Fruit fly (Drosophila melanogaster) whole organism, embryonic: ENCODE results near the gene mRpL28.

Experiments used
- Adf1 ChIP-seq: fragments of 200-800 bp; sonication (Bioruptor generic); IDR thresholded peaks from 2 replicates; pipeline ENCODE4 v1.3.6; 2022; ENCODE audit warnings: missing biosample characterization, missing genetic modification characterization
- CG10543 ChIP-seq: fragments of 200-800 bp; sonication (Bioruptor generic); optimal IDR thresholded peaks from 3 replicates; lab custom pipeline; 2017; ENCODE audit warnings: missing biosample characterization, mild to moderate bottlenecking, missing genetic modification characterization, moderate library complexity
- CG10654 ChIP-seq: fragments of 200-800 bp; sonication (Bioruptor generic); optimal IDR thresholded peaks from 2 replicates; lab custom pipeline; 2016; ENCODE audit warnings: missing biosample characterization, missing genetic modification characterization
- CG12942 ChIP-seq: fragments of 200-800 bp; sonication (Bioruptor generic); optimal IDR thresholded peaks from 3 replicates; lab custom pipeline; 2016; ENCODE audit warnings: missing biosample characterization, missing genetic modification characterization
- CG13287 ChIP-seq: fragments of 200-800 bp; sonication (Bioruptor generic); IDR thresholded peaks from 2 replicates; pipeline ENCODE4 v1.3.6; 2022; ENCODE audit warnings: missing biosample characterization, missing genetic modification characterization; ENCODE audit not compliant: partially characterized antibody
- CG14667 ChIP-seq: fragments of 200-800 bp; sonication (Bioruptor generic); IDR thresholded peaks from 2 replicates; pipeline ENCODE4 v1.3.6; 2022; ENCODE audit warnings: missing biosample characterization, missing genetic modification characterization
- CG15073 ChIP-seq: fragments of 200-800 bp; sonication (Bioruptor generic); optimal IDR thresholded peaks from 2 replicates; lab custom pipeline; 2016; ENCODE audit warnings: missing biosample characterization, missing genetic modification characterization
- CG15269 ChIP-seq: fragments of 200-800 bp; sonication (Bioruptor generic); optimal IDR thresholded peaks from 2 replicates; lab custom pipeline; 2018; ENCODE audit warnings: missing biosample characterization, mild to moderate bottlenecking, missing genetic modification characterization, moderate library complexity
- CG15514 ChIP-seq: fragments of 200-800 bp; sonication (Bioruptor generic); optimal IDR thresholded peaks from 3 replicates; lab custom pipeline; 2017; ENCODE audit warnings: missing biosample characterization, missing genetic modification characterization, mild to moderate bottlenecking, moderate library complexity, missing genetic modification reagents
- CG15601 ChIP-seq: fragments of 200-800 bp; sonication (Bioruptor generic); optimal IDR thresholded peaks from 3 replicates; lab custom pipeline; 2019; ENCODE audit warnings: missing biosample characterization, mild to moderate bottlenecking, missing genetic modification characterization, moderate library complexity
- CG16813 ChIP-seq: fragments of 200-800 bp; sonication (Bioruptor generic); IDR thresholded peaks from 3 replicates; pipeline ENCODE4 v1.3.6; 2022; ENCODE audit warnings: missing biosample characterization, missing genetic modification characterization; ENCODE audit not compliant: partially characterized antibody
- CG18599 ChIP-seq: fragments of 200-800 bp; sonication (Bioruptor generic); optimal IDR thresholded peaks from 3 replicates; lab custom pipeline; 2017; ENCODE audit warnings: missing biosample characterization, missing genetic modification characterization, mild to moderate bottlenecking, moderate library complexity, missing genetic modification reagents
- CG2120 ChIP-seq: fragments of 200-800 bp; sonication (Bioruptor generic); optimal IDR thresholded peaks from 3 replicates; lab custom pipeline; 2016; ENCODE audit warnings: missing biosample characterization, missing genetic modification characterization
- CG2678 ChIP-seq: fragments of 200-800 bp; sonication (Bioruptor generic); optimal IDR thresholded peaks from 3 replicates; lab custom pipeline; 2019; ENCODE audit warnings: missing biosample characterization, mild to moderate bottlenecking, missing genetic modification characterization, moderate library complexity
- CG30403 ChIP-seq: fragments of 200-800 bp; sonication (Bioruptor generic); optimal IDR thresholded peaks from 3 replicates; lab custom pipeline; 2016; ENCODE audit warnings: missing biosample characterization, missing genetic modification characterization
- CG3163 ChIP-seq: fragments of 200-800 bp; sonication (Bioruptor generic); optimal IDR thresholded peaks from 3 replicates; lab custom pipeline; 2016; ENCODE audit warnings: missing biosample characterization, missing genetic modification characterization
- CG3847 ChIP-seq: fragments of 200-800 bp; sonication (Bioruptor generic); IDR thresholded peaks from 2 replicates; pipeline ENCODE4 v1.3.6; 2022; ENCODE audit warnings: missing biosample characterization, missing genetic modification characterization
- CG4617 ChIP-seq: fragments of 200-800 bp; sonication (Bioruptor generic); optimal IDR thresholded peaks from 3 replicates; lab custom pipeline; 2016; ENCODE audit warnings: missing biosample characterization, missing genetic modification characterization, borderline replicate concordance
- CG6175 ChIP-seq: fragments of 200-800 bp; sonication (Bioruptor generic); IDR thresholded peaks from 3 replicates; pipeline ENCODE4 v1.3.6; 2022; ENCODE audit warnings: missing biosample characterization, missing genetic modification characterization
- D ChIP-seq, 2 experiments: fragments of 200-800 bp in 1 of 2; fragments of >200 bp in 1 of 2; sonication (Bioruptor generic) in 1 of 2; optimal IDR thresholded peaks; 2 replicates in 1 of 2; 3 replicates in 1 of 2; lab custom pipeline; 2017; ENCODE audit warnings: mild to moderate bottlenecking in 1 of 2, missing biosample characterization in 1 of 2, missing genetic modification characterization in 1 of 2, missing genetic modification reagents in 1 of 2
- D19B ChIP-seq: fragments of 200-800 bp; sonication (Bioruptor generic); optimal IDR thresholded peaks from 2 replicates; lab custom pipeline; 2017; ENCODE audit warnings: missing biosample characterization, mild to moderate bottlenecking, missing genetic modification characterization
- Doc2 ChIP-seq: fragments of 200-800 bp; sonication (Bioruptor generic); IDR thresholded peaks from 2 replicates; pipeline ENCODE4 v1.3.6; 2022; ENCODE audit warnings: missing biosample characterization, missing genetic modification characterization
- HmgD ChIP-seq: fragments of 200-800 bp; sonication (Bioruptor generic); optimal IDR thresholded peaks from 3 replicates; lab custom pipeline; 2016; ENCODE audit warnings: missing biosample characterization, missing genetic modification characterization
- Med ChIP-seq: fragments of 200-800 bp; sonication (Bioruptor generic); peaks from one replicate; lab custom pipeline; 2016; ENCODE audit warnings: missing biosample characterization, missing genetic modification characterization, mild to moderate bottlenecking, inconsistent platforms, moderate library complexity
- NK7.1 ChIP-seq: fragments of 200-800 bp; sonication (Bioruptor generic); optimal IDR thresholded peaks from 3 replicates; lab custom pipeline; 2016; ENCODE audit warnings: missing biosample characterization, missing genetic modification characterization
- Side ChIP-seq: fragments of 200-800 bp; sonication (Bioruptor generic); optimal IDR thresholded peaks from 2 replicates; lab custom pipeline; 2016; ENCODE audit warnings: missing biosample characterization, missing genetic modification characterization
- bcd ChIP-seq: fragments of 200-800 bp; sonication (Bioruptor generic); optimal IDR thresholded peaks from 2 replicates; lab custom pipeline; 2017; ENCODE audit warnings: missing biosample characterization, mild to moderate bottlenecking, missing genetic modification characterization
- caup ChIP-seq: fragments of 200-800 bp; sonication (Bioruptor generic); optimal IDR thresholded peaks from 3 replicates; lab custom pipeline; 2017; ENCODE audit warnings: missing biosample characterization, mild to moderate bottlenecking, missing genetic modification characterization, moderate library complexity; ENCODE audit not compliant: severe bottlenecking
- dan ChIP-seq: fragments of 200-800 bp; sonication (Bioruptor generic); IDR thresholded peaks from 2 replicates; pipeline ENCODE4 v1.3.6; 2022; ENCODE audit warnings: missing biosample characterization, missing genetic modification characterization
- dimm ChIP-seq: fragments of 200-800 bp; sonication (Bioruptor generic); IDR thresholded peaks from 2 replicates; pipeline ENCODE4 v1.3.6; 2022; ENCODE audit warnings: missing biosample characterization, missing genetic modification characterization
- ems ChIP-seq: fragments of 200-800 bp; sonication (Bioruptor generic); optimal IDR thresholded peaks from 3 replicates; lab custom pipeline; 2016; ENCODE audit warnings: missing biosample characterization, missing genetic modification characterization
- fru ChIP-seq: fragments of >200 bp; optimal IDR thresholded peaks from 2 replicates; lab custom pipeline; 2017
- grau ChIP-seq: fragments of 200-800 bp; optimal IDR thresholded peaks from 3 replicates; lab custom pipeline; 2019; ENCODE audit warnings: missing biosample characterization, mild to moderate bottlenecking, missing genetic modification characterization, moderate library complexity
- gro ChIP-seq: fragments of 200-800 bp; sonication (Bioruptor generic); optimal IDR thresholded peaks from 2 replicates; lab custom pipeline; 2016; ENCODE audit warnings: missing biosample characterization, missing genetic modification characterization
- gt ChIP-seq: fragments of 200-800 bp; sonication (Bioruptor generic); IDR thresholded peaks from 2 replicates; pipeline ENCODE4 v1.3.6; 2022; ENCODE audit warnings: missing biosample characterization, missing genetic modification characterization
- hkb ChIP-seq, 2 experiments: fragments of 200-800 bp in 1 of 2; fragments of >200 bp in 1 of 2; sonication (Bioruptor generic) in 1 of 2; IDR thresholded peaks in 1 of 2; optimal IDR thresholded peaks in 1 of 2; 2 replicates each; pipeline versions ENCODE4 v1.3.6 to Lab custom; 2017 to 2022; ENCODE audit warnings: missing biosample characterization in 1 of 2, missing genetic modification characterization in 1 of 2
- kay ChIP-seq: fragments of 200-800 bp; sonication (Bioruptor generic); optimal IDR thresholded peaks from 2 replicates; lab custom pipeline; 2016; ENCODE audit warnings: missing biosample characterization, missing genetic modification characterization
- kni ChIP-seq: fragments of 200-800 bp; sonication (Bioruptor generic); optimal IDR thresholded peaks from 3 replicates; lab custom pipeline; 2017; ENCODE audit warnings: mild to moderate bottlenecking, missing biosample characterization, missing genetic modification reagents, missing genetic modification characterization
- lab ChIP-seq: fragments of 200-800 bp; sonication (Bioruptor generic); optimal IDR thresholded peaks from 3 replicates; lab custom pipeline; 2017; ENCODE audit warnings: missing biosample characterization, missing genetic modification characterization, mild to moderate bottlenecking, moderate library complexity, missing genetic modification reagents
- p53 ChIP-seq: fragments of 200-800 bp; sonication (Bioruptor generic); optimal IDR thresholded peaks from 2 replicates; lab custom pipeline; 2016; ENCODE audit warnings: missing biosample characterization, missing genetic modification characterization
- pan ChIP-seq, 4 experiments: fragments of >200 bp in 3 of 4; fragments of 200-800 bp in 1 of 4; sonication (Bioruptor generic) in 1 of 4; optimal IDR thresholded peaks in 3 of 4; IDR thresholded peaks in 1 of 4; 2 replicates each; pipeline versions ENCODE4 v1.3.6 to Lab custom; 2017 to 2022; ENCODE audit warnings: missing biosample characterization in 2 of 4, missing genetic modification characterization in 2 of 4, mixed read lengths in 1 of 4
- pb ChIP-seq: fragments of 200-800 bp; sonication (Bioruptor generic); optimal IDR thresholded peaks from 3 replicates; lab custom pipeline; 2016; ENCODE audit warnings: missing biosample characterization, missing genetic modification characterization
- sens ChIP-seq: fragments of 200-800 bp; sonication (Bioruptor generic); peaks from one replicate; lab custom pipeline; 2016; ENCODE audit warnings: missing biosample characterization, missing genetic modification characterization
- sim ChIP-seq: fragments of 200-800 bp; sonication (Bioruptor generic); IDR thresholded peaks from 2 replicates; pipeline ENCODE4 v1.3.6; 2022; ENCODE audit warnings: missing biosample characterization, missing genetic modification characterization
- slbo ChIP-seq: fragments of 200-800 bp; sonication (Bioruptor generic); IDR thresholded peaks from 2 replicates; pipeline ENCODE4 v1.3.6; 2022; ENCODE audit warnings: missing biosample characterization, missing genetic modification characterization
- tgo ChIP-seq: fragments of 200-800 bp; sonication (Bioruptor generic); IDR thresholded peaks from 3 replicates; pipeline ENCODE4 v1.3.6; 2022; ENCODE audit warnings: missing biosample characterization, missing genetic modification characterization
- trem ChIP-seq: fragments of 200-800 bp; optimal IDR thresholded peaks from 3 replicates; lab custom pipeline; 2019; ENCODE audit warnings: missing biosample characterization, mild to moderate bottlenecking, missing genetic modification characterization, moderate library complexity
- wdn ChIP-seq: fragments of 200-800 bp; sonication (Bioruptor generic); IDR thresholded peaks from 2 replicates; pipeline ENCODE4 v1.3.6; 2022; ENCODE audit warnings: missing biosample characterization, missing genetic modification characterization

The mRpL28 gene

DNA sequence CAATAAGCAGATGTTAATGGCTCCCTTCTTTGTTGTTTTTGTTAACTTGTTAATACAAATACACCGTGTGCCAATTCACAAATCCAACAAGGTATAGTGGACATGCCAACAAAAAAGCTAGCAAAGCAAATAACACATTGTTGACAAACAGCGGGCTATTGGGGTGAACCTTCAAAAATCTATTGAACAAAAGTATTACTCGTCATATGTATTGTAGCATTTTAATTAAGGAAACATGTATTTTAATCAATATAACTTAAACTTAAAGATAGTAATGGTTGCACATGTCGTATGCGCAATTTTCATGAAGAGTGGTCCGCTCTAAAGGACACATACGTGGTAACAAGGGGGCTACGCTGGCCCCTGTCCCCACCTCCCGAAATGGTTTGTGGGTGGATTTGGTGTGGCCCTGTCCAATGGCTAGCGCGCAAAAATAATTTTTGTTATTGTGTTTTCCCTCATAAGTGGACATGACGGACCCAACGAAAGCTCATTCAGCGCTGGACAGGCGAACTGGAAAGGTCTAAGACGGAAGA, 31.5 kb upstream of the mRpL28 start, which contains the start of gene synr:
TSS of gene synr (plus strand) at position 486 of the 536 bp plus-strand sequence.
- peak; percentile 59 for TF ChIP-seq sens
- no peak for TF ChIP-seq gt (GFP tag; lab: Robert Waterston, UW)
- no peak for TF ChIP-seq caup (GFP tag; lab: Kevin White, UChicago)
- TF ChIP-seq kay (GFP tag; lab: Kevin White, UChicago): no peak
- no peak for TF ChIP-seq CG2678 (tag; lab: Kevin White, UChicago)
- TF ChIP-seq wdn (GFP tag; lab: Robert Waterston, UW): 0 out of 2 replicates have a peak, but pooled peaks have one; percentile 11
- peak; percentile 32 for TF ChIP-seq CG2120 (GFP tag; lab: Kevin White, UChicago)
- no peak for TF ChIP-seq CG12942 (GFP tag; lab: Kevin White, UChicago)
- no peak for TF ChIP-seq CG10654
- TF ChIP-seq CG18599: peak; percentile 44
- no peak for TF ChIP-seq dimm (GFP tag; lab: Robert Waterston, UW)
- TF ChIP-seq CG15514 (GFP tag; lab: Kevin White, UChicago): peak; percentile 7
- no peak for TF ChIP-seq pan (optimal IDR thresholded peaks at IDR 0.05; lab: Kevin White, UChicago)
- no peak for TF ChIP-seq pan (GFP tag; optimal IDR thresholded peaks at IDR 0.05 in 1 of 2, IDR thresholded peaks at IDR 0.05 in 1 of 2)
- peak; percentile 57 for TF ChIP-seq lab (GFP tag; lab: Kevin White, UChicago)
- no peak for TF ChIP-seq dan (GFP tag; lab: Robert Waterston, UW)
- TF ChIP-seq Med (GFP tag; lab: Kevin White, UChicago): peak; percentile 13
- TF ChIP-seq CG15601 (tag; lab: Kevin White, UChicago): no peak
- no peak for TF ChIP-seq slbo (GFP tag; lab: Robert Waterston, UW)

DNA sequence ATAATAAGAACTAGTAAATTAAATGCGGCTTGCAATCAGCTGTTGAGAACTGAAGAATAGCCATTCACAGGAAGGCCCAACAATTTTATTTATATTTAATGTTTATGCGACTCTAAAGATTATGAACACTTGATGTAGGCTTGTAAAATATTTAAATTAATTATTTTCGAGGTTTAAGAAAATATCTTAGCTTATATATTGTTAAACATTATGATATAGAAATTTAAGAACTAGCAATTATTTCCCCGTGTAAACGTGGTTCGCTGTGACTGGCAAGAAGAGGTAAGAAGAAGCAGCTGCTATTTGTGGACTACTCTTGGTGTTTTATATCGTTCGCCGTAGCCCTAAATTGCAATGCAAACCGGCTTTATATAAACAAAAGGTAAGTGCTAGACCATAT, 28.5 kb upstream of the mRpL28 start, which contains the start of the genes mRpL24 and betaggt-I:
TSS of gene mRpL24 (minus strand) at position 62 of the 400 bp plus-strand sequence.
TSS of gene betaggt-I (plus strand) at position 280 of the 400 bp plus-strand sequence.
- TF ChIP-seq sim: peak; percentile 92
- TF ChIP-seq Side (GFP tag; lab: Kevin White, UChicago): peak; percentile 63
- TF ChIP-seq fru (lab: Kevin White, UChicago): no peak
- no peak for TF ChIP-seq pb (GFP tag; lab: Kevin White, UChicago)
- no peak for TF ChIP-seq hkb (optimal IDR thresholded peaks at IDR 0.05; lab: Kevin White, UChicago)
- peak; percentile 97 for TF ChIP-seq hkb (GFP tag; IDR thresholded peaks at IDR 0.05; lab: Robert Waterston, UW)
- TF ChIP-seq CG13287 (GFP tag; lab: Robert Waterston, UW): peak; percentile 66; the same call in 1 of the 2 replicates
- TF ChIP-seq CG6175 (GFP tag; lab: Robert Waterston, UW): peak; percentile 92
- TF ChIP-seq CG3163 (GFP tag; lab: Kevin White, UChicago): peak; percentile 36
- peak; percentile 97 for TF ChIP-seq grau
- TF ChIP-seq trem (tag; lab: Kevin White, UChicago): peak; percentile 95
- peak; percentile 97 for TF ChIP-seq CG4617 (GFP tag; lab: Kevin White, UChicago)
- peak; percentile 88 for TF ChIP-seq D19B (GFP tag; lab: Kevin White, UChicago)
- TF ChIP-seq kay (GFP tag; lab: Kevin White, UChicago): peak; percentile 94
- peak; percentile 97 for TF ChIP-seq CG15269 (tag; lab: Kevin White, UChicago)
- peak; percentile 97 for TF ChIP-seq tgo
- peak; percentile 98 for TF ChIP-seq CG30403 (GFP tag; lab: Kevin White, UChicago)
- peak; percentile 71 for TF ChIP-seq CG15073 (GFP tag; lab: Kevin White, UChicago)
- TF ChIP-seq CG14667: peak; percentile 93
- peak; percentile 97 for TF ChIP-seq bcd
- no peak for TF ChIP-seq CG16813 (GFP tag; lab: Robert Waterston, UW)
- TF ChIP-seq Adf1 (GFP tag; lab: Robert Waterston, UW): peak; percentile 84
- TF ChIP-seq D (optimal IDR thresholded peaks at IDR 0.05; lab: Kevin White, UChicago): no peak
- TF ChIP-seq D (GFP tag; optimal IDR thresholded peaks at IDR 0.05; lab: Kevin White, UChicago): peak; percentile 90
- no peak for TF ChIP-seq kni (GFP tag; lab: Kevin White, UChicago)
- no peak for TF ChIP-seq p53 (GFP tag; lab: Kevin White, UChicago)
- peak; percentile 84 for TF ChIP-seq Doc2 (GFP tag; lab: Robert Waterston, UW)
- TF ChIP-seq ems (GFP tag; lab: Kevin White, UChicago): peak; percentile 57
- TF ChIP-seq CG3847 (GFP tag; lab: Robert Waterston, UW): peak; percentile 97
- TF ChIP-seq HmgD: no peak
- TF ChIP-seq CG10543 (GFP tag; lab: Kevin White, UChicago): peak; percentile 94
- TF ChIP-seq NK7.1: peak; percentile 35
- TF ChIP-seq gro (GFP tag; lab: Kevin White, UChicago): no peak
